Fruit fly (Drosophila melanogaster) Kc167 (cell line): ENCODE measurements around the gene CG5561.

ENCODE experiments used
- Myc ChIP-seq: fragments of >200 bp; optimal IDR thresholded peaks from 2 replicates; lab custom pipeline; 2017; ENCODE audit warnings: missing external identifiers
- Sin3A ChIP-seq: fragments of >200 bp; optimal IDR thresholded peaks from 2 replicates; lab custom pipeline; 2018; ENCODE audit warnings: missing external identifiers
- h ChIP-seq: fragments of >200 bp; optimal IDR thresholded peaks from 3 replicates; lab custom pipeline; 2018; ENCODE audit warnings: missing external identifiers
- insv ChIP-seq: fragments of >200 bp; optimal IDR thresholded peaks from 3 replicates; lab custom pipeline; 2018; ENCODE audit warnings: missing external identifiers
- psq ChIP-seq: fragments of >200 bp; optimal IDR thresholded peaks from 2 replicates; lab custom pipeline; 2017; ENCODE audit warnings: missing external identifiers
- ttk ChIP-seq: sonication (Bioruptor generic); optimal IDR thresholded peaks from 2 replicates; lab custom pipeline; 2017; ENCODE audit warnings: missing external identifiers

The CG5561 gene

dm6 chr2L:1355824-1356223, 1.9 kb upstream of the CG5561 start, which contains the start of gene CG5565:
Gene CG5565 (minus strand): TSS chr2L:1355924.
- TF ChIP-seq Sin3A (lab: Kevin White, UChicago) (no peak), insv (lab: Kevin White, UChicago) (no peak), psq (lab: Kevin White, UChicago) (no peak), h (lab: Kevin White, UChicago) (no peak), Myc (no peak), ttk (lab: Kevin White, UChicago) (no peak)

dm6 chr2L:1354819-1355218, 910 bp upstream of the CG5561 start, which contains the start of gene CG31924:
Gene CG31924 (minus strand): TSS chr2L:1354919.
- no peak for TF ChIP-seq insv (lab: Kevin White, UChicago)
- no peak for TF ChIP-seq psq (lab: Kevin White, UChicago)
- no peak for TF ChIP-seq Sin3A (lab: Kevin White, UChicago)
- TF ChIP-seq Myc = no peak
- no peak for TF ChIP-seq h (lab: Kevin White, UChicago)
- no peak for TF ChIP-seq ttk (lab: Kevin White, UChicago)

DNA sequence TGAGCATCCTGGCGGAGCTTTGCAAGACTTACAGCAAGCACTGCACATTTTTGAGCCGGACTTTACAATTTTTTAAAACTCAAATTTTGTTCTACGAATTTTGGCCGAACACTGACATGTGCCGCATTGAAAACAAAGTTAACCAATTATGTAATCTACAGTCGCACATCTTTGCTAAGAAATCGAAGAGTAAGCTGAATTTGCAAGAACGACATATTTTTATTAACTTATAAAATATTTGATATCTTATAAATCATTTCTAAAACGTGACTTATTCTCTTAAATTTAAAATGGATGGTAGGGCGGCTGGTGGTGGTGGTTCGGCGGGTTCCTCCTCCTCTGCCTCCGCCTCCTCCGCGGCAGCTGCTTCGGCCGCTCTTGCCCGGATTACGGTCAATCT, 1.1 kb downstream of the CG5561 start, which contains the start of gene CG5556:
CG5556 (minus strand) TSS at position 101 of the 400 bp plus-strand sequence.
- TF ChIP-seq Myc (no peak), ttk (lab: Kevin White, UChicago) (no peak), insv (lab: Kevin White, UChicago) (no peak), h (lab: Kevin White, UChicago) (no peak), Sin3A (lab: Kevin White, UChicago) (no peak), psq (lab: Kevin White, UChicago) (no peak)

dm6 chr2L:1346034-1346433, 7.9 kb downstream of the CG5561 start:
- TF ChIP-seq Sin3A (lab: Kevin White, UChicago) = no peak

DNA sequence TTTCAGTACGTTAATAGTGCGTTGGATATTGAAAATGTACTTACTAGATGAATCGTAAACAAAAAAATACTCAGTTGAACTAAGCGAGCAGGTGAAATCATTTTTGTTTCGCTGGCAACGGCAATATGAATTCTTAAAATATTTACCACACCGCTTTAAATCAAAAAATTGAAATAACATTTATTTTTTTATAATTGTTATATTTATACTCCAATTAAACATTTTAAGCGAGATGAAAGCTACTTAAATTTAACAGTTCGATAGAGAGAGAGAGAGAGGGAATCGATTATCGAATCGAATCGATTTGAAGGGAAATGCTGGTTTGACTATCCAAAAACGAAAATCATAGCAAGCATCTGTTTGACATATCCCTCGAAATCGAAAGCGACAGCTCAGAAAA, 9.8 kb downstream of the CG5561 start, which contains the start of the genes CG33922 and Cdlc2:
CG33922 (minus strand) TSS at position 101 of the 400 bp plus-strand sequence.
Cdlc2 (plus strand) TSS at position 330 of the 400 bp plus-strand sequence.
- TF ChIP-seq Sin3A (lab: Kevin White, UChicago) (no peak), psq (lab: Kevin White, UChicago) (no peak), ttk (lab: Kevin White, UChicago) (no peak), insv (lab: Kevin White, UChicago) (no peak), Myc (no peak), h (lab: Kevin White, UChicago) (no peak)

dm6 chr2L:1341995-1342394, 11.9 kb downstream of the CG5561 start, which contains the start of gene CG33923:
Gene CG33923 (minus strand): TSS chr2L:1342095.
- TF ChIP-seq ttk (lab: Kevin White, UChicago) = no peak
- TF ChIP-seq Myc = no peak
- no peak for TF ChIP-seq h (lab: Kevin White, UChicago)
- TF ChIP-seq Sin3A (lab: Kevin White, UChicago) = no peak
- TF ChIP-seq psq (lab: Kevin White, UChicago) = no peak
- TF ChIP-seq insv (lab: Kevin White, UChicago) = no peak

DNA sequence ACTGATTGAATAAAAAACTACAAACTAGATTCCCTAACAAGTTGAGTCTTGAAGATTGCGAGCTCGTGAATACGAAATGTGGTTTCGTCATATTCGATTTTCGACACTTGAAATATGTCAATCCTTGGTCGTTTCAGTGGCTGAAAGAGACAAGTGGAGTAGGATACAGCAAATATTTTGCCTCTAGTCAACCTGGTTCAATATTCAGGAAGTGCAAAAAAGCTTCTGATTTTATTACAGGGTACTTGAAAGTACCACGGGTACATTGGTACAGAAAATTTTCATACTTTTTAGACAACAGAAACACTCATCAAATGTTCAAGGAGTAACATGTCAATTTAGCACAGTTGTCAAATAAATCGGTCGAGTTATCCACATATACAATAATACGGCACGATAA, 20.1 kb downstream of the CG5561 start, which contains the start of gene CG5440:
CG5440 (plus strand) TSS at position 301 of the 400 bp plus-strand sequence.
- no peak for TF ChIP-seq psq (lab: Kevin White, UChicago)
- TF ChIP-seq Myc = no peak
- TF ChIP-seq h (lab: Kevin White, UChicago) = no peak
- TF ChIP-seq insv (lab: Kevin White, UChicago) = no peak
- TF ChIP-seq Sin3A (lab: Kevin White, UChicago) = no peak
- no peak for TF ChIP-seq ttk (lab: Kevin White, UChicago)

dm6 chr2L:1328861-1329260, 25.0 kb downstream of the CG5561 start, which contains the start of gene a5:
Gene a5 (plus strand): TSS chr2L:1329161.
- TF ChIP-seq ttk (lab: Kevin White, UChicago) (no peak), psq (lab: Kevin White, UChicago) (no peak), h (lab: Kevin White, UChicago) (no peak), Myc (no peak), insv (lab: Kevin White, UChicago) (no peak), Sin3A (lab: Kevin White, UChicago) (no peak)

DNA sequence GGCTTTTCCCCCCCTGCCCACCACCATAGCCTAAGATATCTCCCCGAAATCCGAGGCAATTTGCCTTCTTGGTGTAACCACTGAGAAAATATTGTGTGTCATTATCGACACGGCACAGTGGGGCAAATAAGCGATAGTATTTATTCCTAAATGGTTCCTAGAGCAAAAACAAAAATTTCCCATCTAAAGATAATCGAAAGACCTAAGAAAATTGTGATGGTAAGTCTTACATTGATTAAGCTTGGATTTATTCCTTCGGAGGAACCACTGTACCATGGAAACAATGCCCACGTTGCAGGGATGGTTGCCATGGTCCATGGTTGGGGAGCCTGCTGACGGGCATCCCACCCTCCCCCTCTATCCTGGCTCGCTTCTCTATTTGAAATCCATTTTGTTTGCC, 37.5 kb downstream of the CG5561 start:
- no peak for TF ChIP-seq Myc
- no peak for TF ChIP-seq insv (lab: Kevin White, UChicago)
- TF ChIP-seq psq (lab: Kevin White, UChicago) = no peak
- TF ChIP-seq h (lab: Kevin White, UChicago) = no peak
- no peak for TF ChIP-seq ttk (lab: Kevin White, UChicago)
- TF ChIP-seq Sin3A (lab: Kevin White, UChicago) = no peak

- TF ChIP-seq psq (lab: Kevin White, UChicago) (no peak), Sin3A (lab: Kevin White, UChicago) (no peak), Myc (no peak), ttk (lab: Kevin White, UChicago) (no peak), insv (lab: Kevin White, UChicago) (no peak), h (lab: Kevin White, UChicago) (no peak)
Measured at dm6 chr2L:1315283-1315682, 38.6 kb downstream of the CG5561 start.

DNA sequence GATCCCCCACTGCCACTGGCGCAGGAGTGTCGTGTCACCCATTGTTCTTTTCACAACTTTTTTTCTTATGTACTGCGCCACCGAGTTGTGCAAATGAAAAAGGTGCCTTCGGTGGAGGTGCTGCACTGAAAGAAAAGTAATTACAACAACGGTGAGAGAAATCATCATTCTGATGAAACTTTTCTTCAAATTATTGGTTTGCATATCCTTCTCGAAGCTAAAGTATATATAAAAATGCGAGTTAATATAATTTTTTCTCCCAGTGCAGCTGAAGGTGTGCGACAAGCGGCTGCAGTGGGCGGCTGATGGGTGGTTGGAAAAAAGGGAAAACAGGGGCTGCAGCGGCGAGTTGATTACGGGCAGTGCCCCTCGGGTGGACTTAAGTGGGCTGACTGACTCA, 41.6 kb downstream of the CG5561 start:
- no peak for TF ChIP-seq h (lab: Kevin White, UChicago)
- TF ChIP-seq psq (lab: Kevin White, UChicago) = no peak
